Worm (Caenorhabditis elegans) whole organism, L2 larva: ENCODE results near the gene sra-36.

Experiments
- C34F6.9 ChIP-seq: fragments of 150-350 bp; optimal IDR thresholded peaks from 2 replicates; lab custom pipeline; 2014; ENCODE audit warnings: missing biosample characterization, missing genetic modification characterization
- F13H6.1 ChIP-seq: sonication (generic microtip); optimal IDR thresholded peaks from 2 replicates; lab custom pipeline; 2016; ENCODE audit warnings: missing genetic modification characterization, missing compliant biosample characterization
- R02D3.7 ChIP-seq: fragments of 150-350 bp; optimal IDR thresholded peaks from 2 replicates; lab custom pipeline; 2014; ENCODE audit warnings: missing biosample characterization, missing genetic modification characterization
- Y55F3AM.14 ChIP-seq: fragments of 200-800 bp; sonication (Bioruptor generic); optimal IDR thresholded peaks from 2 replicates; lab custom pipeline; 2018; ENCODE audit warnings: mild to moderate bottlenecking, missing genetic modification characterization, missing compliant biosample characterization
- ZK546.5 ChIP-seq: sonication (generic microtip); optimal IDR thresholded peaks from 2 replicates; lab custom pipeline; 2017; ENCODE audit warnings: missing biosample characterization, missing genetic modification characterization
- alr-1 ChIP-seq: fragments of 150-350 bp; optimal IDR thresholded peaks from 2 replicates; lab custom pipeline; 2014; ENCODE audit warnings: missing biosample characterization, missing genetic modification characterization
- aly-2 ChIP-seq: fragments of 150-350 bp; optimal IDR thresholded peaks from 2 replicates; lab custom pipeline; 2014; ENCODE audit warnings: missing biosample characterization, missing genetic modification characterization
- ama-1 ChIP-seq: fragments of 150-350 bp; optimal IDR thresholded peaks from 2 replicates; lab custom pipeline; 2018; ENCODE audit warnings: inconsistent platforms
- blmp-1 ChIP-seq: sonication (generic microtip); optimal IDR thresholded peaks from 2 replicates; lab custom pipeline; 2017; ENCODE audit warnings: missing genetic modification characterization, mild to moderate bottlenecking, missing compliant biosample characterization, antibody characterized with exemption, moderate library complexity; ENCODE audit not compliant: insufficient read depth
- ceh-82 ChIP-seq: fragments of 150-350 bp; optimal IDR thresholded peaks from 2 replicates; lab custom pipeline; 2014; ENCODE audit warnings: missing biosample characterization, missing genetic modification characterization
- crh-2 ChIP-seq: sonication (generic microtip); optimal IDR thresholded peaks from 2 replicates; lab custom pipeline; 2017; ENCODE audit warnings: missing biosample characterization, missing genetic modification characterization
- dmd-4 ChIP-seq: sonication (generic microtip); optimal IDR thresholded peaks from 2 replicates; lab custom pipeline; 2017; ENCODE audit warnings: missing biosample characterization, missing genetic modification characterization
- elt-1 ChIP-seq: fragments of 150-350 bp; optimal IDR thresholded peaks from 2 replicates; lab custom pipeline; 2014; ENCODE audit warnings: missing biosample characterization, missing genetic modification characterization
- fos-1 ChIP-seq: fragments of 150-350 bp; optimal IDR thresholded peaks from 2 replicates; lab custom pipeline; 2014; ENCODE audit warnings: missing biosample characterization, missing genetic modification characterization
- gmeb-1 ChIP-seq: fragments of 150-350 bp; optimal IDR thresholded peaks from 2 replicates; lab custom pipeline; 2014; ENCODE audit warnings: missing biosample characterization, missing genetic modification characterization
- lin-11 ChIP-seq: fragments of 150-350 bp; sonication (generic microtip); optimal IDR thresholded peaks from 2 replicates; lab custom pipeline; 2014; ENCODE audit warnings: missing biosample characterization, missing genetic modification characterization, inconsistent platforms, mixed read lengths
- lin-13 ChIP-seq: fragments of 150-350 bp; optimal IDR thresholded peaks from 2 replicates; lab custom pipeline; 2014; ENCODE audit warnings: missing biosample characterization, missing genetic modification reagents, missing genetic modification characterization
- lin-39 ChIP-seq: fragments of 150-350 bp; optimal IDR thresholded peaks from 2 replicates; lab custom pipeline; 2014; ENCODE audit warnings: missing biosample characterization, missing genetic modification reagents, missing genetic modification characterization
- lsy-2 ChIP-seq, 2 experiments: fragments of 150-350 bp in 1 of 2; sonication (generic microtip) in 1 of 2; optimal IDR thresholded peaks; 2 replicates each; lab custom pipeline; 2014 to 2017; ENCODE audit warnings: missing biosample characterization in 2 of 2, missing genetic modification characterization in 2 of 2
- mab-5 ChIP-seq: fragments of 150-350 bp; optimal IDR thresholded peaks from 2 replicates; lab custom pipeline; 2014; ENCODE audit warnings: missing biosample characterization, missing genetic modification characterization
- mbf-1 ChIP-seq: sonication (generic microtip); optimal IDR thresholded peaks from 2 replicates; lab custom pipeline; 2017; ENCODE audit warnings: missing biosample characterization, missing genetic modification characterization
- mdl-1 ChIP-seq, 2 experiments: fragments of 150-350 bp in 1 of 2; sonication (generic microtip) in 1 of 2; optimal IDR thresholded peaks; 2 replicates each; lab custom pipeline; 2017; ENCODE audit warnings: missing biosample characterization in 2 of 2, missing genetic modification characterization in 2 of 2
- nhr-10 ChIP-seq: sonication (generic microtip); optimal IDR thresholded peaks from 2 replicates; lab custom pipeline; 2017; ENCODE audit warnings: missing biosample characterization, missing genetic modification characterization
- nhr-11 ChIP-seq: fragments of 150-350 bp; optimal IDR thresholded peaks from 2 replicates; lab custom pipeline; 2014; ENCODE audit warnings: missing biosample characterization, missing genetic modification characterization
- nhr-129 ChIP-seq: fragments of 150-350 bp; optimal IDR thresholded peaks from 2 replicates; lab custom pipeline; 2014; ENCODE audit warnings: missing biosample characterization, missing genetic modification characterization
- nhr-21 ChIP-seq: fragments of 150-350 bp; optimal IDR thresholded peaks from 2 replicates; lab custom pipeline; 2014; ENCODE audit warnings: missing biosample characterization, missing genetic modification characterization
- nhr-237 ChIP-seq: fragments of 150-350 bp; optimal IDR thresholded peaks from 2 replicates; lab custom pipeline; 2014; ENCODE audit warnings: missing biosample characterization, missing genetic modification characterization
- nhr-25 ChIP-seq: fragments of 150-350 bp; sonication (generic microtip); optimal IDR thresholded peaks from 3 replicates; lab custom pipeline; 2014; ENCODE audit warnings: missing biosample characterization, missing genetic modification characterization
- nhr-77 ChIP-seq: fragments of 150-350 bp; optimal IDR thresholded peaks from 2 replicates; lab custom pipeline; 2014; ENCODE audit warnings: missing biosample characterization, missing genetic modification characterization
- peb-1 ChIP-seq: fragments of 150-350 bp; optimal IDR thresholded peaks from 2 replicates; lab custom pipeline; 2014; ENCODE audit warnings: missing biosample characterization, missing genetic modification characterization
- sem-4 ChIP-seq: fragments of 150-350 bp; optimal IDR thresholded peaks from 2 replicates; lab custom pipeline; 2014; ENCODE audit warnings: missing biosample characterization, missing genetic modification reagents, missing genetic modification characterization
- skn-1 ChIP-seq: sonication (generic microtip); optimal IDR thresholded peaks from 2 replicates; lab custom pipeline; 2017; ENCODE audit warnings: missing biosample characterization, missing genetic modification characterization
- sma-3 ChIP-seq: sonication (generic microtip); optimal IDR thresholded peaks from 2 replicates; lab custom pipeline; 2016; ENCODE audit warnings: missing genetic modification reagents, missing genetic modification characterization, missing compliant biosample characterization
- sma-9 ChIP-seq, 2 experiments: fragments of 150-350 bp in 1 of 2; sonication (generic microtip) in 1 of 2; optimal IDR thresholded peaks; 2 replicates each; lab custom pipeline; 2014 to 2016; ENCODE audit warnings: missing genetic modification characterization in 2 of 2, mild to moderate bottlenecking in 1 of 2, missing biosample characterization in 1 of 2, missing compliant biosample characterization in 1 of 2, missing genetic modification reagents in 1 of 2, moderate library complexity in 1 of 2
- snpc-4 ChIP-seq: fragments of 150-350 bp; optimal IDR thresholded peaks from 2 replicates; lab custom pipeline; 2014; ENCODE audit warnings: missing biosample characterization, missing genetic modification characterization
- unc-39 ChIP-seq: fragments of 150-350 bp; optimal IDR thresholded peaks from 2 replicates; lab custom pipeline; 2014; ENCODE audit warnings: missing biosample characterization, missing genetic modification characterization
- unc-55 ChIP-seq: fragments of 150-350 bp; sonication (generic microtip); optimal IDR thresholded peaks from 3 replicates; lab custom pipeline; 2014; ENCODE audit warnings: missing biosample characterization, missing genetic modification reagents, missing genetic modification characterization
- unc-62 ChIP-seq: fragments of 150-350 bp; optimal IDR thresholded peaks from 2 replicates; lab custom pipeline; 2014; ENCODE audit warnings: missing biosample characterization, missing genetic modification reagents, missing genetic modification characterization
- ztf-1 ChIP-seq: fragments of 200-800 bp; sonication (Bioruptor generic); conservative IDR thresholded peaks from 2 replicates; pipeline ENCODE4 v1.3.6; 2022; ENCODE audit warnings: missing genetic modification characterization, missing compliant biosample characterization
- ztf-4 ChIP-seq: fragments of 150-350 bp; optimal IDR thresholded peaks from 2 replicates; lab custom pipeline; 2014; ENCODE audit warnings: missing biosample characterization, missing genetic modification characterization

sra-36 gene

ce11 chrII:4537141-4537540 is 3.4 kb downstream of the sra-36 start, which contains the start of gene sra-33:
sra-33 (minus strand) TSS chrII:4537241.
- TF ChIP-seq gmeb-1 (no peak), ZK546.5 (no peak), lin-39 (tag; lab: Kevin White, UChicago) (no peak), C34F6.9 (no peak), ztf-1 (no peak), elt-1 (tag; lab: Kevin White, UChicago) (no peak), ama-1 (no peak), mbf-1 (tag; lab: Kevin White, UChicago) (no peak), crh-2 (tag; lab: Kevin White, UChicago) (no peak), sma-9 (GFP tag; optimal IDR thresholded peaks at IDR 0.05; lab: Kevin White, UChicago) (no peak), sma-9 (tag; optimal IDR thresholded peaks at IDR 0.05; lab: Kevin White, UChicago) (no peak), nhr-25 (tag; lab: Kevin White, UChicago) (no peak), sma-3 (GFP tag; lab: Kevin White, UChicago) (no peak), mdl-1 (tag; optimal IDR thresholded peaks at IDR 0.05; lab: Kevin White, UChicago) (no peak), unc-55 (GFP tag; lab: Kevin White, UChicago) (no peak), snpc-4 (tag; lab: Kevin White, UChicago) (no peak), F13H6.1 (no peak), nhr-237 (tag; lab: Kevin White, UChicago) (no peak), lsy-2 (tag; optimal IDR thresholded peaks at IDR 0.05; lab: Kevin White, UChicago) (no peak), nhr-77 (tag; lab: Kevin White, UChicago) (no peak), nhr-21 (no peak)
- TF ChIP-seq, all 48 proteins: peak for 0

ce11 chrII:4531880-4532279 is 8.7 kb downstream of the sra-36 start, which contains the start of gene sra-32:
sra-32 (minus strand) TSS chrII:4531980.
- TF ChIP-seq nhr-21 = no peak
- no peak for TF ChIP-seq ztf-1
- no peak for TF ChIP-seq nhr-11
- TF ChIP-seq Y55F3AM.14 (GFP tag; lab: Kevin White, UChicago) = no peak
- no peak for TF ChIP-seq lin-13 (GFP tag; lab: Kevin White, UChicago)
- no peak for TF ChIP-seq R02D3.7
- TF ChIP-seq C34F6.9 = no peak
- TF ChIP-seq peb-1 = no peak
- TF ChIP-seq F13H6.1 = no peak
- TF ChIP-seq sma-3 (GFP tag; lab: Kevin White, UChicago) = no peak
- no peak for TF ChIP-seq nhr-10 (tag; lab: Kevin White, UChicago)
- no peak for TF ChIP-seq ztf-4 (tag; lab: Kevin White, UChicago)
- TF ChIP-seq sma-9 (GFP tag; optimal IDR thresholded peaks at IDR 0.05; lab: Kevin White, UChicago) = no peak
- TF ChIP-seq sma-9 (tag; optimal IDR thresholded peaks at IDR 0.05; lab: Kevin White, UChicago) = no peak
- no peak for TF ChIP-seq blmp-1 (tag; lab: Kevin White, UChicago)
- TF ChIP-seq mdl-1 (tag; optimal IDR thresholded peaks at IDR 0.05; lab: Kevin White, UChicago) = no peak
- no peak for TF ChIP-seq lin-11
- TF ChIP-seq nhr-129 = no peak
- no peak for TF ChIP-seq alr-1

- TF ChIP-seq ztf-4 (tag; lab: Kevin White, UChicago) (no peak), mab-5 (no peak), nhr-77 (tag; lab: Kevin White, UChicago) (no peak), gmeb-1 (no peak), mdl-1 (tag; optimal IDR thresholded peaks at IDR 0.05; lab: Kevin White, UChicago) (no peak), nhr-25 (tag; lab: Kevin White, UChicago) (no peak), lsy-2 (tag; optimal IDR thresholded peaks at IDR 0.05; lab: Kevin White, UChicago) (no peak), sem-4 (no peak), sma-3 (GFP tag; lab: Kevin White, UChicago) (no peak), ZK546.5 (no peak), nhr-10 (tag; lab: Kevin White, UChicago) (no peak), nhr-11 (no peak), lin-13 (GFP tag; lab: Kevin White, UChicago) (no peak), sma-9 (GFP tag; optimal IDR thresholded peaks at IDR 0.05; lab: Kevin White, UChicago) (no peak), sma-9 (tag; optimal IDR thresholded peaks at IDR 0.05; lab: Kevin White, UChicago) (no peak), lin-11 (no peak), elt-1 (tag; lab: Kevin White, UChicago) (no peak), snpc-4 (tag; lab: Kevin White, UChicago) (no peak), aly-2 (tag; lab: Kevin White, UChicago) (no peak)
- TF ChIP-seq, all 48 proteins: peak for 0
Measured at ce11 chrII:4527800-4528199, 12.7 kb downstream of the sra-36 start, which contains the start of gene sra-35. sra-35 (minus strand) TSS chrII:4527900.

ce11 chrII:4525185-4525584 is 15.3 kb downstream of the sra-36 start:
- TF ChIP-seq ceh-82 (tag; lab: Kevin White, UChicago) (no peak), lin-13 (GFP tag; lab: Kevin White, UChicago) (no peak), snpc-4 (tag; lab: Kevin White, UChicago) (no peak), R02D3.7 (no peak), sma-9 (GFP tag; optimal IDR thresholded peaks at IDR 0.05; lab: Kevin White, UChicago) (no peak), sma-9 (tag; optimal IDR thresholded peaks at IDR 0.05; lab: Kevin White, UChicago) (no peak), ama-1 (no peak), sma-3 (GFP tag; lab: Kevin White, UChicago) (no peak), sem-4 (no peak), dmd-4 (tag; lab: Kevin White, UChicago) (no peak), unc-62 (GFP tag; lab: Kevin White, UChicago) (no peak), unc-55 (GFP tag; lab: Kevin White, UChicago) (no peak), skn-1 (tag; lab: Kevin White, UChicago) (no peak), ztf-1 (no peak), unc-39 (tag; lab: Kevin White, UChicago) (no peak), fos-1 (tag; lab: Kevin White, UChicago) (no peak), lin-11 (no peak), elt-1 (tag; lab: Kevin White, UChicago) (no peak), nhr-10 (tag; lab: Kevin White, UChicago) (no peak)
